Worm (Caenorhabditis elegans) whole organism, young adult: Measurements from ENCODE around the gene sfxn-5.
A peak's percentile ranks its signal among the peaks of the same experiment; 100 is the strongest.

Experiments used
- B0019.2 ChIP-seq: fragments of 200-800 bp; sonication (Bioruptor generic); conservative IDR thresholded peaks from 2 replicates; pipeline ENCODE4 v1.3.6; 2022; ENCODE audit warnings: missing genetic modification reagents, missing genetic modification characterization, missing compliant biosample characterization
- B0261.1 ChIP-seq: sonication (generic microtip); optimal IDR thresholded peaks from 2 replicates; lab custom pipeline; 2016; ENCODE audit warnings: mild to moderate bottlenecking, missing genetic modification characterization, moderate library complexity, missing compliant biosample characterization
- B0336.3 ChIP-seq: fragments of 200-800 bp; sonication (Bioruptor generic); IDR thresholded peaks from 2 replicates; pipeline ENCODE4 v1.3.6; 2022; ENCODE audit warnings: missing genetic modification characterization, missing compliant biosample characterization
- C06A6.2 ChIP-seq: fragments of 200-800 bp; sonication (Bioruptor generic); conservative IDR thresholded peaks from 2 replicates; pipeline ENCODE4 v1.3.6; 2022; ENCODE audit warnings: missing genetic modification characterization, missing compliant biosample characterization
- F10E7.11 ChIP-seq: sonication (generic microtip); optimal IDR thresholded peaks from 2 replicates; lab custom pipeline; 2017; ENCODE audit warnings: mild to moderate bottlenecking, missing genetic modification characterization, moderate library complexity, missing compliant biosample characterization
- F33H1.4 ChIP-seq: fragments of 200-800 bp; sonication (Bioruptor generic); IDR thresholded peaks from 2 replicates; pipeline ENCODE4 v1.3.6; 2022; ENCODE audit warnings: missing genetic modification reagents, missing genetic modification characterization, missing compliant biosample characterization
- K11D2.4 ChIP-seq: fragments of 200-800 bp; sonication (Bioruptor generic); IDR thresholded peaks from 2 replicates; pipeline ENCODE4 v1.3.6; 2022; ENCODE audit warnings: missing genetic modification reagents, missing genetic modification characterization, missing compliant biosample characterization
- T07F8.4 ChIP-seq: sonication (generic microtip); optimal IDR thresholded peaks from 2 replicates; lab custom pipeline; 2016; ENCODE audit warnings: mild to moderate bottlenecking, missing genetic modification characterization, moderate library complexity, missing compliant biosample characterization
- Y53F4B.3 ChIP-seq: fragments of 200-800 bp; sonication (Bioruptor generic); IDR thresholded peaks from 2 replicates; pipeline ENCODE4 v1.3.6; 2022; ENCODE audit warnings: missing genetic modification reagents, missing genetic modification characterization, missing compliant biosample characterization
- Y53G8AR.9 ChIP-seq: fragments of 200-800 bp; sonication (Bioruptor generic); conservative IDR thresholded peaks from 2 replicates; pipeline ENCODE4 v1.3.6; 2022; ENCODE audit warnings: missing genetic modification reagents, missing genetic modification characterization, missing compliant biosample characterization
- Y67H2A.10 ChIP-seq: fragments of 200-800 bp; sonication (Bioruptor generic); conservative IDR thresholded peaks from 2 replicates; pipeline ENCODE4 v1.3.6; 2022; ENCODE audit warnings: missing genetic modification reagents, missing genetic modification characterization, missing compliant biosample characterization
- ZK185.1 ChIP-seq: sonication (generic microtip); optimal IDR thresholded peaks from 2 replicates; lab custom pipeline; 2016; ENCODE audit warnings: mild to moderate bottlenecking, missing genetic modification characterization, missing compliant biosample characterization; ENCODE audit not compliant: poor library complexity, severe bottlenecking
- ama-1 ChIP-seq, 3 experiments: fragments of 150-350 bp in 1 of 3; sonication (generic microtip) in 2 of 3; optimal IDR thresholded peaks; 2 replicates each; lab custom pipeline; 2014 to 2018; ENCODE audit warnings: missing biosample characterization in 2 of 3, missing genetic modification characterization in 2 of 3, missing genetic modification reagents in 2 of 3
- aptf-2 ChIP-seq: fragments of 200-800 bp; sonication (Bioruptor generic); conservative IDR thresholded peaks from 2 replicates; pipeline ENCODE4 v1.3.6; 2022; ENCODE audit warnings: missing genetic modification reagents, missing genetic modification characterization, missing compliant biosample characterization
- attf-3 ChIP-seq: fragments of 200-800 bp; sonication (Bioruptor generic); conservative IDR thresholded peaks from 2 replicates; pipeline ENCODE4 v1.3.6; 2022; ENCODE audit warnings: missing genetic modification reagents, missing genetic modification characterization, missing compliant biosample characterization
- bed-2 ChIP-seq: fragments of 200-800 bp; sonication (Bioruptor generic); IDR thresholded peaks from 2 replicates; pipeline ENCODE4 v1.3.6; 2022; ENCODE audit warnings: missing genetic modification reagents, missing genetic modification characterization, missing compliant biosample characterization
- cebp-2 ChIP-seq: fragments of 200-800 bp; sonication (Bioruptor generic); IDR thresholded peaks from 2 replicates; pipeline ENCODE4 v1.3.6; 2022; ENCODE audit warnings: missing genetic modification characterization, missing compliant biosample characterization
- ceh-79 ChIP-seq: sonication (generic microtip); optimal IDR thresholded peaks from 2 replicates; lab custom pipeline; 2017; ENCODE audit warnings: mild to moderate bottlenecking, missing genetic modification characterization, missing compliant biosample characterization
- ceh-91 ChIP-seq: fragments of 200-800 bp; sonication (Bioruptor generic); IDR thresholded peaks from 2 replicates; pipeline ENCODE4 v1.3.6; 2022; ENCODE audit warnings: missing genetic modification reagents, missing genetic modification characterization, missing compliant biosample characterization
- dpff-1 ChIP-seq: sonication (generic microtip); optimal IDR thresholded peaks from 2 replicates; lab custom pipeline; 2017; ENCODE audit warnings: mild to moderate bottlenecking, missing genetic modification characterization, missing compliant biosample characterization
- efl-1 ChIP-seq: fragments of 150-350 bp; optimal IDR thresholded peaks from 2 replicates; lab custom pipeline; 2014; ENCODE audit warnings: missing biosample characterization, missing genetic modification reagents, missing genetic modification characterization
- egrh-3 ChIP-seq: fragments of 200-800 bp; sonication (Bioruptor generic); IDR thresholded peaks from 2 replicates; pipeline ENCODE4 v1.3.6; 2022; ENCODE audit warnings: missing genetic modification reagents, missing genetic modification characterization, missing compliant biosample characterization
- ekl-4 ChIP-seq: fragments of 200-800 bp; sonication (Bioruptor generic); IDR thresholded peaks from 2 replicates; pipeline ENCODE4 v1.3.6; 2022; ENCODE audit warnings: missing genetic modification reagents, missing genetic modification characterization, missing compliant biosample characterization
- ets-4 ChIP-seq: fragments of 200-800 bp; sonication (Bioruptor generic); optimal IDR thresholded peaks from 2 replicates; lab custom pipeline; 2018; ENCODE audit warnings: mild to moderate bottlenecking, missing genetic modification characterization, missing compliant biosample characterization
- fkh-3 ChIP-seq: sonication (generic microtip); optimal IDR thresholded peaks from 2 replicates; lab custom pipeline; 2016; ENCODE audit warnings: mild to moderate bottlenecking, missing genetic modification characterization, missing compliant biosample characterization
- him-1 ChIP-seq: sonication (generic microtip); optimal IDR thresholded peaks from 2 replicates; lab custom pipeline; 2016; ENCODE audit warnings: missing genotype, missing genetic modification reagents, missing genetic modification characterization, missing compliant biosample characterization
- hmg-1.2 ChIP-seq: fragments of 200-800 bp; sonication (Bioruptor generic); IDR thresholded peaks from 2 replicates; pipeline ENCODE4 v1.3.6; 2022; ENCODE audit warnings: missing genetic modification reagents, missing genetic modification characterization, missing compliant biosample characterization
- hmg-20 ChIP-seq: fragments of 200-800 bp; sonication (Bioruptor generic); IDR thresholded peaks from 2 replicates; pipeline ENCODE4 v1.3.6; 2022; ENCODE audit warnings: missing genetic modification reagents, missing genetic modification characterization, missing compliant biosample characterization
- hrde-1 ChIP-seq: sonication (generic microtip); optimal IDR thresholded peaks from 2 replicates; lab custom pipeline; 2016; ENCODE audit warnings: missing genetic modification characterization, mild to moderate bottlenecking, missing compliant biosample characterization, moderate library complexity, missing genotype, missing genetic modification reagents, borderline replicate concordance
- lin-35 ChIP-seq, 3 experiments: fragments of 150-350 bp in 2 of 3; sonication (generic microtip) in 1 of 3; optimal IDR thresholded peaks; 2 replicates each; lab custom pipeline; 2014 to 2018; ENCODE audit warnings: missing biosample characterization in 3 of 3, missing genetic modification characterization in 3 of 3, missing genetic modification reagents in 3 of 3
- madf-10 ChIP-seq: sonication (generic microtip); optimal IDR thresholded peaks from 2 replicates; lab custom pipeline; 2016; ENCODE audit warnings: mild to moderate bottlenecking, missing genetic modification characterization, missing compliant biosample characterization
- madf-6 ChIP-seq: fragments of 200-800 bp; sonication (Bioruptor generic); IDR thresholded peaks from 2 replicates; pipeline ENCODE4 v1.3.6; 2022; ENCODE audit warnings: missing genetic modification reagents, missing genetic modification characterization, missing compliant biosample characterization
- madf-8 ChIP-seq: fragments of 200-800 bp; sonication (Bioruptor generic); conservative IDR thresholded peaks from 2 replicates; pipeline ENCODE4 v1.3.6; 2022; ENCODE audit warnings: missing genetic modification reagents, missing genetic modification characterization, missing compliant biosample characterization
- mes-4 ChIP-seq: sonication (generic microtip); optimal IDR thresholded peaks from 2 replicates; lab custom pipeline; 2016; ENCODE audit warnings: missing genotype, missing genetic modification characterization, missing compliant biosample characterization
- nfya-1 ChIP-seq: sonication (generic microtip); optimal IDR thresholded peaks from 2 replicates; lab custom pipeline; 2017; ENCODE audit warnings: antibody characterized with exemption, missing compliant biosample characterization, missing genetic modification characterization, borderline replicate concordance; ENCODE audit not compliant: insufficient read depth
- nfya-2 ChIP-seq: fragments of 200-800 bp; sonication (Bioruptor generic); IDR thresholded peaks from 2 replicates; pipeline ENCODE4 v1.3.6; 2022; ENCODE audit warnings: missing genetic modification reagents, missing genetic modification characterization, missing compliant biosample characterization
- pbrm-1 ChIP-seq: fragments of 200-800 bp; sonication (Bioruptor generic); IDR thresholded peaks from 2 replicates; pipeline ENCODE4 v1.3.6; 2022; ENCODE audit warnings: missing genetic modification reagents, missing genetic modification characterization, missing compliant biosample characterization
- rcor-1 ChIP-seq: fragments of 200-800 bp; sonication (Bioruptor generic); IDR thresholded peaks from 2 replicates; pipeline ENCODE4 v1.3.6; 2022; ENCODE audit warnings: missing genetic modification reagents, missing genetic modification characterization, missing compliant biosample characterization
- rec-8 ChIP-seq, 2 experiments: sonication (generic microtip); optimal IDR thresholded peaks; 2 replicates each; lab custom pipeline; 2016; ENCODE audit warnings: mild to moderate bottlenecking in 2 of 2, missing genetic modification characterization in 2 of 2, missing genetic modification reagents in 2 of 2, missing genotype in 2 of 2, missing biosample characterization in 1 of 2, missing compliant biosample characterization in 1 of 2, moderate library complexity in 1 of 2
- rpc-1 ChIP-seq, 2 experiments: fragments of 150-350 bp in 1 of 2; sonication (generic microtip) in 1 of 2; optimal IDR thresholded peaks; 2 replicates each; lab custom pipeline; 2014 to 2018; ENCODE audit warnings: missing biosample characterization in 1 of 2, missing genetic modification characterization in 1 of 2, missing genetic modification reagents in 1 of 2, missing genotype in 1 of 2
- sdz-38 ChIP-seq: sonication (generic microtip); optimal IDR thresholded peaks from 2 replicates; lab custom pipeline; 2016; ENCODE audit warnings: missing genotype, missing genetic modification characterization, missing compliant biosample characterization
- snpc-3.4 ChIP-seq: sonication (generic microtip); optimal IDR thresholded peaks from 2 replicates; lab custom pipeline; 2017; ENCODE audit warnings: missing genetic modification characterization, mild to moderate bottlenecking, missing compliant biosample characterization, antibody characterized with exemption, moderate library complexity, missing genotype, missing genetic modification reagents
- somi-1 ChIP-seq: fragments of 200-800 bp; sonication (Bioruptor generic); optimal IDR thresholded peaks from 2 replicates; lab custom pipeline; 2018; ENCODE audit warnings: mild to moderate bottlenecking, missing genetic modification characterization, missing compliant biosample characterization
- tlf-1 ChIP-seq: fragments of 200-800 bp; sonication (Bioruptor generic); optimal IDR thresholded peaks from 2 replicates; lab custom pipeline; 2018; ENCODE audit warnings: mild to moderate bottlenecking, missing genetic modification characterization, missing compliant biosample characterization
- unc-62 ChIP-seq: fragments of 150-350 bp; optimal IDR thresholded peaks from 2 replicates; lab custom pipeline; 2014; ENCODE audit warnings: missing biosample characterization, missing genetic modification reagents, missing genetic modification characterization
- zfh-2 ChIP-seq: fragments of 200-800 bp; sonication (Bioruptor generic); conservative IDR thresholded peaks from 2 replicates; pipeline ENCODE4 v1.3.6; 2022; ENCODE audit warnings: missing genetic modification reagents, missing genetic modification characterization, missing compliant biosample characterization
- ztf-3 ChIP-seq: fragments of 200-800 bp; sonication (Bioruptor generic); optimal IDR thresholded peaks from 2 replicates; lab custom pipeline; 2018; ENCODE audit warnings: mild to moderate bottlenecking, missing genetic modification characterization, missing compliant biosample characterization
- ztf-6 ChIP-seq: fragments of 200-800 bp; sonication (Bioruptor generic); IDR thresholded peaks from 2 replicates; pipeline ENCODE4 v1.3.6; 2022; ENCODE audit warnings: missing genetic modification reagents, missing genetic modification characterization, missing compliant biosample characterization

Gene sfxn-5

ce11 chrII:8091528-8091927, 13.3 kb downstream of the sfxn-5 start (continued):
- TF ChIP-seq somi-1 (GFP tag; lab: Kevin White, UChicago) (no peak), F10E7.11 (tag; lab: Kevin White, UChicago) (no peak), ets-4 (GFP tag; lab: Kevin White, UChicago) (no peak), pbrm-1 (peak; percentile 83), madf-8 (no peak), hmg-1.2 (peak; percentile 57), dpff-1 (tag; lab: Kevin White, UChicago) (no peak), attf-3 (no peak), ZK185.1 (tag; lab: Kevin White, UChicago) (peak; percentile 45), K11D2.4 (GFP tag; lab: Robert Waterston, UW) (no peak), Y53G8AR.9 (GFP tag; lab: Robert Waterston, UW) (no peak), hmg-20 (no peak), ceh-91 (GFP tag; lab: Robert Waterston, UW) (no peak; the same call in 1 of the 2 replicates), Y67H2A.10 (GFP tag; lab: Robert Waterston, UW) (no peak), B0261.1 (tag; lab: Kevin White, UChicago) (no peak), aptf-2 (GFP tag; lab: Robert Waterston, UW) (no peak), T07F8.4 (no peak), zfh-2 (GFP tag; lab: Robert Waterston, UW) (no peak), ztf-6 (GFP tag; lab: Robert Waterston, UW) (no peak), C06A6.2 (GFP tag; lab: Robert Waterston, UW) (no peak), ama-1 (optimal IDR thresholded peaks at IDR 0.05; lab: Kevin White, UChicago) (peak; percentile 29), ama-1 (GFP tag; optimal IDR thresholded peaks at IDR 0.05; lab: Kevin White, UChicago) (peak in 1 of 2 experiments; percentile 23), rpc-1 (optimal IDR thresholded peaks at IDR 0.05; lab: Kevin White, UChicago) (no peak), rpc-1 (tag; optimal IDR thresholded peaks at IDR 0.05; lab: Kevin White, UChicago) (peak; percentile 7), madf-6 (GFP tag; lab: Robert Waterston, UW) (peak; percentile 78), nfya-2 (GFP tag; lab: Robert Waterston, UW) (no peak), B0019.2 (no peak), hrde-1 (tag; lab: Kevin White, UChicago) (no peak), ceh-79 (tag; lab: Kevin White, UChicago) (no peak), mes-4 (tag; lab: Kevin White, UChicago) (no peak), ztf-3 (GFP tag; lab: Kevin White, UChicago) (no peak), madf-10 (tag; lab: Kevin White, UChicago) (peak; percentile 4), fkh-3 (no peak), snpc-3.4 (peak; percentile 82), rcor-1 (GFP tag; lab: Robert Waterston, UW) (peak; percentile 78), unc-62 (GFP tag; lab: Kevin White, UChicago) (no peak), B0336.3 (GFP tag; lab: Robert Waterston, UW) (no peak; the same call in 1 of the 2 replicates), egrh-3 (no peak), F33H1.4 (peak; percentile 39; the same call in 1 of the 2 replicates), lin-35 (GFP tag; optimal IDR thresholded peaks at IDR 0.05; lab: Kevin White, UChicago) (no peak), rec-8 (tag; optimal IDR thresholded peaks at IDR 0.05; lab: Kevin White, UChicago) (no peak), Y53F4B.3 (GFP tag; lab: Robert Waterston, UW) (no peak), bed-2 (GFP tag; lab: Robert Waterston, UW) (no peak), sdz-38 (tag; lab: Kevin White, UChicago) (no peak), him-1 (tag; lab: Kevin White, UChicago) (peak; percentile 89), nfya-1 (tag; lab: Kevin White, UChicago) (no peak), tlf-1 (GFP tag; lab: Kevin White, UChicago) (no peak), efl-1 (GFP tag; lab: Kevin White, UChicago) (no peak), ekl-4 (GFP tag; lab: Robert Waterston, UW) (no peak), cebp-2 (no peak)
